Fruit fly (Drosophila melanogaster): Measurements from ENCODE around the gene CG14441.

The CG14441 gene

dm6 chrX:6745547-6745946, 46.2 kb downstream of the CG14441 start:
- TF ChIP-seq CG9932 (GFP tag; IDR thresholded peaks at IDR 0.05) (0 out of 2 replicates have a peak, but pooled peaks have one; percentile 32), row (GFP tag; IDR thresholded peaks at IDR 0.05) (peak; percentile 8; the same call in 1 of the 3 replicates), croc (GFP tag; conservative IDR thresholded peaks at IDR 0.05) (no peak), chinmo (GFP tag; IDR thresholded peaks at IDR 0.05; ENCODE audit: partially characterized antibody) (0 out of 4 replicates have a peak, but pooled peaks have one; percentile 45), Drgx (GFP tag; IDR thresholded peaks at IDR 0.05) (peak; percentile 76), CrebB (tag; optimal IDR thresholded peaks at IDR 0.05) (no peak), bsh (GFP tag; optimal IDR thresholded peaks at IDR 0.05) (peak in 1 of 2 experiments; percentile 69), CG32532 (GFP tag; IDR thresholded peaks at IDR 0.05) (peak; percentile 55), az2 (GFP tag; optimal IDR thresholded peaks at IDR 0.05) (no peak), gem (tag; optimal IDR thresholded peaks at IDR 0.05) (no peak), dmrt11E (tag; optimal IDR thresholded peaks at IDR 0.05) (no peak), CG31388 (GFP tag; optimal IDR thresholded peaks at IDR 0.05) (no peak), Med (GFP tag) (peak; percentile 57), Rfx (GFP tag; IDR thresholded peaks at IDR 0.05) (0 out of 2 replicates have a peak, but pooled peaks have one; percentile 28), Mrtf (GFP tag; IDR thresholded peaks at IDR 0.05) (no peak), slbo (GFP tag; IDR thresholded peaks at IDR 0.05) (peak; percentile 30; the same call in 1 of the 2 replicates), usp (GFP tag; optimal IDR thresholded peaks at IDR 0.05) (no peak), CG11085 (GFP tag; IDR thresholded peaks at IDR 0.05) (no peak), Ada2b (GFP tag; IDR thresholded peaks at IDR 0.05) (no peak), br (optimal IDR thresholded peaks at IDR 0.05) (no peak)

dm6 chrX:6746221-6746620, 46.9 kb downstream of the CG14441 start:
- TF ChIP-seq CG4617 (GFP tag; optimal IDR thresholded peaks at IDR 0.05; ENCODE audit: borderline replicate concordance) (no peak), Bteb2 (GFP tag; optimal IDR thresholded peaks at IDR 0.05) (no peak), CG12769 (tag; optimal IDR thresholded peaks at IDR 0.05) (peak; percentile 50), pnt (GFP tag; optimal IDR thresholded peaks at IDR 0.05) (no peak), Mes4 (GFP tag; optimal IDR thresholded peaks at IDR 0.05) (no peak)

dm6 chrX:6747244-6747643, 47.9 kb downstream of the CG14441 start, which contains the start of gene CG14439:
Gene CG14439, plus strand, starts transcription at chrX:6747544.
- TF ChIP-seq CG10321 (GFP tag; IDR thresholded peaks at IDR 0.05): no peak
- 0 out of 2 replicates have a peak, but pooled peaks have one; percentile 8 for TF ChIP-seq CG14441 (GFP tag; IDR thresholded peaks at IDR 0.05)
- no peak for TF ChIP-seq Dll (GFP tag; IDR thresholded peaks at IDR 0.05; ENCODE audit: partially characterized antibody)
- TF ChIP-seq Adf1 (GFP tag; IDR thresholded peaks at IDR 0.05): peak; percentile 60
- TF ChIP-seq Trl (optimal IDR thresholded peaks at IDR 0.05): peak in 1 of 2 experiments; percentile 11
- no peak for TF ChIP-seq Trl (GFP tag; optimal IDR thresholded peaks at IDR 0.05)
- TF ChIP-seq Gsc (GFP tag; IDR thresholded peaks at IDR 0.05): no peak

dm6 chrX:6751964-6752363, 52.7 kb downstream of the CG14441 start:
- TF ChIP-seq CG6272 (GFP tag; IDR thresholded peaks at IDR 0.05): no peak
- TF ChIP-seq Hmr (GFP tag; optimal IDR thresholded peaks at IDR 0.05): no peak
- no peak for TF ChIP-seq CG12219 (GFP tag; optimal IDR thresholded peaks at IDR 0.05)
- peak; percentile 48 for TF ChIP-seq cwo (GFP tag; optimal IDR thresholded peaks at IDR 0.05)
- TF ChIP-seq Eip74EF (GFP tag; optimal IDR thresholded peaks at IDR 0.05): peak in 1 of 2 experiments; percentile 75
- TF ChIP-seq Doc2 (GFP tag; IDR thresholded peaks at IDR 0.05): no peak
- TF ChIP-seq Hr78 (GFP tag; optimal IDR thresholded peaks at IDR 0.05): no peak
- peak; percentile 45 for TF ChIP-seq abd-A (tag; optimal IDR thresholded peaks at IDR 0.05)
- TF ChIP-seq Hey (tag; optimal IDR thresholded peaks at IDR 0.05): no peak
- no peak for TF ChIP-seq nerfin-1 (tag; optimal IDR thresholded peaks at IDR 0.05)
- TF ChIP-seq chinmo (GFP tag; IDR thresholded peaks at IDR 0.05; ENCODE audit: partially characterized antibody): 0 out of 4 replicates have a peak, but pooled peaks have one; percentile 43
- no peak for TF ChIP-seq CG6813 (GFP tag; optimal IDR thresholded peaks at IDR 0.05)
- peak; percentile 85 for TF ChIP-seq oc (tag; optimal IDR thresholded peaks at IDR 0.05)

All from whole organism, embryonic.